Worm (Caenorhabditis elegans): ENCODE data around the gene pqbp-1.1.
A peak's percentile ranks its signal among the peaks of the same experiment; 100 is the strongest.

The pqbp-1.1 gene

ce11 chrIV:252454-252853 is 9.0 kb downstream of the pqbp-1.1 start, which contains the start of gene grl-19:
TSS of gene grl-19 (minus strand) at chrIV:252554.
- TF ChIP-seq gmeb-2 (tag; optimal IDR thresholded peaks at IDR 0.05) (no peak), elt-2 (tag; optimal IDR thresholded peaks at IDR 0.05) (no peak), K02D7.2 (tag; optimal IDR thresholded peaks at IDR 0.05) (no peak), ztf-16 (tag; optimal IDR thresholded peaks at IDR 0.05) (no peak), unc-55 (GFP tag; optimal IDR thresholded peaks at IDR 0.05) (no peak), T23F11.4 (GFP tag; optimal IDR thresholded peaks at IDR 0.05) (no peak), unc-86 (tag; optimal IDR thresholded peaks at IDR 0.05) (no peak), ceh-34 (tag; optimal IDR thresholded peaks at IDR 0.05) (no peak), tbx-2 (tag; optimal IDR thresholded peaks at IDR 0.05) (no peak), fax-1 (tag; optimal IDR thresholded peaks at IDR 0.05) (no peak), pha-2 (tag; optimal IDR thresholded peaks at IDR 0.05) (no peak), sdc-2 (tag; optimal IDR thresholded peaks at IDR 0.05) (no peak), elt-4 (tag; optimal IDR thresholded peaks at IDR 0.05) (no peak), rnt-1 (tag; optimal IDR thresholded peaks at IDR 0.05) (no peak), hlh-8 (tag; optimal IDR thresholded peaks at IDR 0.05) (no peak), ceh-45 (GFP tag; IDR thresholded peaks at IDR 0.05) (no peak)

- TF ChIP-seq nhr-11 (tag; optimal IDR thresholded peaks at IDR 0.05) (no peak), unc-55 (GFP tag; optimal IDR thresholded peaks at IDR 0.05) (no peak), ceh-45 (GFP tag; IDR thresholded peaks at IDR 0.05) (no peak), Y22D7AL.16 (tag; optimal IDR thresholded peaks at IDR 0.05) (no peak), pag-3 (tag; optimal IDR thresholded peaks at IDR 0.05; ENCODE audit: borderline replicate concordance) (no peak), F13H6.1 (tag; optimal IDR thresholded peaks at IDR 0.05) (no peak), hlh-30 (tag; optimal IDR thresholded peaks at IDR 0.05; ENCODE audit: insufficient read depth) (peak; percentile 14), ceh-22 (tag; optimal IDR thresholded peaks at IDR 0.05) (no peak), nhr-232 (tag; optimal IDR thresholded peaks at IDR 0.05) (no peak)
These were observed 14.0 kb downstream of the pqbp-1.1 start for ce11 chrIV:247494-247893.

ce11 chrIV:244843-245242 is 16.6 kb downstream of the pqbp-1.1 start, which contains the start of gene aass-1:
TSS of gene aass-1 (plus strand) at chrIV:245143.
- TF ChIP-seq elt-4 (tag; optimal IDR thresholded peaks at IDR 0.05), result no peak
- TF ChIP-seq nhr-11 (tag; optimal IDR thresholded peaks at IDR 0.05), result no peak
- no peak for TF ChIP-seq pha-2 (tag; optimal IDR thresholded peaks at IDR 0.05)
- no peak for TF ChIP-seq C08G9.2 (tag; optimal IDR thresholded peaks at IDR 0.05)
- no peak for TF ChIP-seq mec-3 (tag; optimal IDR thresholded peaks at IDR 0.05; ENCODE audit: borderline replicate concordance)
- no peak for TF ChIP-seq fkh-6 (tag; optimal IDR thresholded peaks at IDR 0.05)
- no peak for TF ChIP-seq ceh-22 (tag; optimal IDR thresholded peaks at IDR 0.05)
- no peak for TF ChIP-seq sox-2 (GFP tag; IDR thresholded peaks at IDR 0.05)
- TF ChIP-seq elt-2 (tag; optimal IDR thresholded peaks at IDR 0.05), result no peak
- TF ChIP-seq unc-55 (GFP tag; optimal IDR thresholded peaks at IDR 0.05), result no peak
- TF ChIP-seq K02D7.2 (tag; optimal IDR thresholded peaks at IDR 0.05), result no peak
- TF ChIP-seq K09A11.1 (tag; optimal IDR thresholded peaks at IDR 0.05; ENCODE audit: insufficient read depth), result no peak
- no peak for TF ChIP-seq lin-11 (tag; optimal IDR thresholded peaks at IDR 0.05)
- TF ChIP-seq ceh-18 (tag; optimal IDR thresholded peaks at IDR 0.05), result no peak
- no peak for TF ChIP-seq ceh-48 (tag; optimal IDR thresholded peaks at IDR 0.05)
- no peak for TF ChIP-seq npax-4 (tag; optimal IDR thresholded peaks at IDR 0.05)

- TF ChIP-seq ama-1 (optimal IDR thresholded peaks at IDR 0.05), result no peak
- TF ChIP-seq ttx-3 (tag; optimal IDR thresholded peaks at IDR 0.05), result no peak
- no peak for TF ChIP-seq eyg-1 (tag; optimal IDR thresholded peaks at IDR 0.05)
- no peak for TF ChIP-seq lim-6 (tag; optimal IDR thresholded peaks at IDR 0.05)
- no peak for TF ChIP-seq lin-11 (tag; optimal IDR thresholded peaks at IDR 0.05)
These were observed 17.2 kb downstream of the pqbp-1.1 start for ce11 chrIV:244278-244677.

- TF ChIP-seq sox-2 (GFP tag; IDR thresholded peaks at IDR 0.05), result no peak
- TF ChIP-seq syd-9 (tag; optimal IDR thresholded peaks at IDR 0.05), result no peak
- no peak for TF ChIP-seq sox-4 (tag; optimal IDR thresholded peaks at IDR 0.05)
- TF ChIP-seq ama-1 (optimal IDR thresholded peaks at IDR 0.05), result no peak
- no peak for TF ChIP-seq fkh-10 (GFP tag; optimal IDR thresholded peaks at IDR 0.05)
- TF ChIP-seq elt-2 (tag; optimal IDR thresholded peaks at IDR 0.05), result peak; percentile 42
- no peak for TF ChIP-seq unc-3 (GFP tag; conservative IDR thresholded peaks at IDR 0.05)
- no peak for TF ChIP-seq unc-3 (tag; optimal IDR thresholded peaks at IDR 0.05)
- TF ChIP-seq unc-42 (tag; optimal IDR thresholded peaks at IDR 0.05), result peak; percentile 18
- TF ChIP-seq nhr-232 (tag; optimal IDR thresholded peaks at IDR 0.05), result no peak
- TF ChIP-seq che-1 (tag; optimal IDR thresholded peaks at IDR 0.05), result no peak
- no peak for TF ChIP-seq fax-1 (tag; optimal IDR thresholded peaks at IDR 0.05)
- TF ChIP-seq T23F11.4 (GFP tag; optimal IDR thresholded peaks at IDR 0.05), result no peak
- TF ChIP-seq unc-86 (tag; optimal IDR thresholded peaks at IDR 0.05), result no peak
- TF ChIP-seq C38D4.7 (GFP tag; optimal IDR thresholded peaks at IDR 0.05), result no peak
- no peak for TF ChIP-seq ceh-24 (tag; optimal IDR thresholded peaks at IDR 0.05)
- no peak for TF ChIP-seq K02D7.2 (tag; optimal IDR thresholded peaks at IDR 0.05)
- no peak for TF ChIP-seq ceh-18 (tag; optimal IDR thresholded peaks at IDR 0.05)
- no peak for TF ChIP-seq ztf-16 (tag; optimal IDR thresholded peaks at IDR 0.05)
These were observed 21.2 kb downstream of the pqbp-1.1 start, which contains the start of the genes fnta-1 and cogc-8 for ce11 chrIV:240257-240754. TSS of gene fnta-1 (minus strand) at chrIV:240307. TSS of gene cogc-8 (plus strand) at chrIV:240451.

Measured in whole organism, late embryonic.